Worm (Caenorhabditis elegans) whole organism, young adult: ENCODE data around the gene R11G10.4.

ENCODE experiments used
- F22D6.2 ChIP-seq: sonication (generic microtip); optimal IDR thresholded peaks from 2 replicates; lab custom pipeline; 2016; ENCODE audit warnings: mild to moderate bottlenecking, missing genetic modification characterization, missing compliant biosample characterization
- K11D2.4 ChIP-seq: fragments of 200-800 bp; sonication (Bioruptor generic); IDR thresholded peaks from 2 replicates; pipeline ENCODE4 v1.3.6; 2022; ENCODE audit warnings: missing genetic modification reagents, missing genetic modification characterization, missing compliant biosample characterization
- Y56A3A.18 ChIP-seq: fragments of 200-800 bp; sonication (Bioruptor generic); IDR thresholded peaks from 2 replicates; pipeline ENCODE4 v1.3.6; 2022; ENCODE audit warnings: missing genetic modification reagents, missing genetic modification characterization, missing compliant biosample characterization
- ZK185.1 ChIP-seq: sonication (generic microtip); optimal IDR thresholded peaks from 2 replicates; lab custom pipeline; 2016; ENCODE audit warnings: mild to moderate bottlenecking, missing genetic modification characterization, missing compliant biosample characterization; ENCODE audit not compliant: poor library complexity, severe bottlenecking
- ceh-79 ChIP-seq: sonication (generic microtip); optimal IDR thresholded peaks from 2 replicates; lab custom pipeline; 2017; ENCODE audit warnings: mild to moderate bottlenecking, missing genetic modification characterization, missing compliant biosample characterization
- dpl-1 ChIP-seq: fragments of 150-350 bp; optimal IDR thresholded peaks from 2 replicates; lab custom pipeline; 2014; ENCODE audit warnings: missing biosample characterization, missing genetic modification reagents, missing genetic modification characterization
- egl-44 ChIP-seq: fragments of 200-800 bp; sonication (Bioruptor generic); IDR thresholded peaks from 2 replicates; pipeline ENCODE4 v1.3.6; 2022; ENCODE audit warnings: missing genetic modification reagents, missing genetic modification characterization, missing compliant biosample characterization
- nfya-1 ChIP-seq: sonication (generic microtip); optimal IDR thresholded peaks from 2 replicates; lab custom pipeline; 2017; ENCODE audit warnings: antibody characterized with exemption, missing compliant biosample characterization, missing genetic modification characterization, borderline replicate concordance; ENCODE audit not compliant: insufficient read depth
- nfyb-1 ChIP-seq: fragments of 200-800 bp; sonication (Bioruptor generic); IDR thresholded peaks from 2 replicates; pipeline ENCODE4 v1.3.6; 2022; ENCODE audit warnings: missing genetic modification reagents, missing genetic modification characterization, missing compliant biosample characterization
- sea-2 ChIP-seq: fragments of 200-800 bp; sonication (Bioruptor generic); IDR thresholded peaks from 2 replicates; pipeline ENCODE4 v1.3.6; 2022; ENCODE audit warnings: missing genetic modification characterization, missing compliant biosample characterization
- snpc-1.3 ChIP-seq: sonication (generic microtip); optimal IDR thresholded peaks from 2 replicates; lab custom pipeline; 2017; ENCODE audit warnings: missing genetic modification characterization, mild to moderate bottlenecking, missing compliant biosample characterization, antibody characterized with exemption, moderate library complexity, missing genotype, missing genetic modification reagents; ENCODE audit not compliant: insufficient read depth
- ztf-28 ChIP-seq: fragments of 200-800 bp; sonication (Bioruptor generic); IDR thresholded peaks from 2 replicates; pipeline ENCODE4 v1.3.6; 2022; ENCODE audit warnings: missing genetic modification reagents, missing genetic modification characterization, missing compliant biosample characterization

- TF ChIP-seq ZK185.1 (tag; lab: Kevin White, UChicago) (no peak), Y56A3A.18 (GFP tag; lab: Robert Waterston, UW) (no peak), snpc-1.3 (tag; lab: Kevin White, UChicago) (no peak), dpl-1 (GFP tag; lab: Kevin White, UChicago) (no peak), ztf-28 (no peak), ceh-79 (no peak), K11D2.4 (GFP tag; lab: Robert Waterston, UW) (no peak), sea-2 (GFP tag; lab: Robert Waterston, UW) (no peak), nfya-1 (no peak), egl-44 (GFP tag; lab: Robert Waterston, UW) (no peak), nfyb-1 (GFP tag; lab: Robert Waterston, UW) (no peak), F22D6.2 (no peak)
Observed at ce11 chrV:13472062-13472461, 34.4 kb upstream of the R11G10.4 start.
